Worm (Caenorhabditis elegans) whole organism, L4/young adult: ENCODE data around the gene T04A11.1.

Source experiments
- dao-5 ChIP-seq: sonication (generic microtip); optimal IDR thresholded peaks from 2 replicates; lab custom pipeline; 2016; ENCODE audit warnings: missing genotype, missing genetic modification characterization, moderate library complexity, missing compliant biosample characterization
- him-1 ChIP-seq: sonication (generic microtip); optimal IDR thresholded peaks from 2 replicates; lab custom pipeline; 2016; ENCODE audit warnings: missing genotype, missing genetic modification reagents, missing genetic modification characterization, missing compliant biosample characterization

DNA sequence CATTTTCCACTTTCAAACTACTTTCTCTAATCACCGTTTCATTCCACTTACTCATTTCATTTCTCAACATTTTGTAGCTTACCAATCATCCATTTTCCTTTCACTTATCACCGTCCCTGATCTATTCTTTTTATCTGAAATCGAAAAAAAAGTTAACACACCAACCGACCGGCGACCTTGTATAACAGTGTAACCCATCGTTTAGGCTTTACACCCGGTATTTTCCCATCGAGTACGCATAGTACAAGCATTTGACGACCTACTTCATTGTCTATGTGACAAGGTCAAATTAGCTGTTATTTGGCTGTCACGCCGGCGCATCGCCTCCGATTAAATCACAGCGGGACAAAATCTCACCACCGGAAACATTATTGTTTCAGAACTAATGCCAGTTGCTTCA, 47.3 kb downstream of the T04A11.1 start:
- TF ChIP-seq him-1 (tag; lab: Kevin White, UChicago) = no peak
- TF ChIP-seq dao-5 (tag; lab: Kevin White, UChicago) = no peak
